Worm (Caenorhabditis elegans): ENCODE measurements around the gene gfi-1.

gfi-1 gene

DNA sequence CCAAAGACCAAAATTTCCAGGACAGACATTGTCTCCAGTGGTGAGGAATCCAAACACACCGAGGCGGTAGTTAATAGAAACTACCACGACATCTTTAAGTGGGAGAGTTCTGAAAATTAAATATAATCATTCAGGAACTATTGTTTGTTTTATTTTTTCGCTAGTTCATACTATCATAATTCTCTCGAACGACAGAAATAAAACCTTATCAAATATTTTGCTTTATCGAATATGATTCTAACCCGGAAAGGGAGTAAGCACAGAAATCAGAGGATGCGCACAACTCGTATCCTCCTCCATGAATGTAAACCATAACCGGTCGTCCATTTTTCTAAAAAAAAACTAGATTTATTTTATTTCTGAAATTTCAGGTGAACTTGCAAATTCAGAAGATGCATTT is 34.9 kb downstream of the gfi-1 start:
- TF ChIP-seq W03F9.2 (tag; optimal IDR thresholded peaks at IDR 0.05) (no peak), dao-5 (tag; optimal IDR thresholded peaks at IDR 0.05) (no peak), him-1 (tag; optimal IDR thresholded peaks at IDR 0.05) (no peak)

DNA sequence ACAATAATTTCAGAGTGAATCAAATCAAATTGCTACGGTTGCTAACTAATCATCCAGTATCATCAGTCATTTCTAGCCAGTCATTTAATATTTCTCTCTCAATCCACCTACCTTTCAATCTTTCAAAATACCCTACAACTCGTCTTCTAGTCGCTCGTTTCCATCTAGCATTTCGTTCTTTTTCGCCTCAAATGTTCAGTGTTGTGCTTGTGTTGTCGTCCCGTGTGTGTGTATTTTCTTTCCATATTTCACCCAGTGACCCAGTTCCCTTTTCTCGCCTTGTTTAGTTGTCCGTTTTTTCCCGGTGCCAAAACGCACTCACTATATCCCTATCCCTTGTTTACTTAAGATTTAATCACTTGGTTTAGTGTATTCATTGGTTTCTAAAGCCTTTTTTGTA is 38.0 kb downstream of the gfi-1 start:
- TF ChIP-seq him-1 (tag; optimal IDR thresholded peaks at IDR 0.05): no peak
- no peak for TF ChIP-seq W03F9.2 (tag; optimal IDR thresholded peaks at IDR 0.05)
- TF ChIP-seq dao-5 (tag; optimal IDR thresholded peaks at IDR 0.05): no peak

DNA sequence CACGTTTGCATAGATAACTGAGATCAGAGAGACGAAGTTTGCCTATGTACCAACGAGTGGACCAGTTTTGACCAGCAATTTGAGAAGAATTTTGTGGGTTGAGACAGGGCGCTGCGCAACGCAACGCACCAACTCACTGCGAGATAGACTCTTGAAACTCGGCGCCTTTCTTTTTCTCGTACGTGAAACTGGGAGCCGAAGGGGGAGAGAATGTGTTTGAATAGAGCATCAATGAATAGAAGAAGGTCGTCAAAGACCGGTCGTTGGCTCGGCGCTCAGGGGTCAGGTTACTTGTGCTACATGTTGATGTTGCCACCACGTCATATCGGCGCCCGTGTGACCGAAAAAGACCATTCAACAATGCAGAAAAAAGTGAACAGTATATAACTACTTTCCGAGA is 40.2 kb downstream of the gfi-1 start:
- no peak for TF ChIP-seq dao-5 (tag; optimal IDR thresholded peaks at IDR 0.05)
- TF ChIP-seq W03F9.2 (tag; optimal IDR thresholded peaks at IDR 0.05): no peak
- no peak for TF ChIP-seq him-1 (tag; optimal IDR thresholded peaks at IDR 0.05)

DNA sequence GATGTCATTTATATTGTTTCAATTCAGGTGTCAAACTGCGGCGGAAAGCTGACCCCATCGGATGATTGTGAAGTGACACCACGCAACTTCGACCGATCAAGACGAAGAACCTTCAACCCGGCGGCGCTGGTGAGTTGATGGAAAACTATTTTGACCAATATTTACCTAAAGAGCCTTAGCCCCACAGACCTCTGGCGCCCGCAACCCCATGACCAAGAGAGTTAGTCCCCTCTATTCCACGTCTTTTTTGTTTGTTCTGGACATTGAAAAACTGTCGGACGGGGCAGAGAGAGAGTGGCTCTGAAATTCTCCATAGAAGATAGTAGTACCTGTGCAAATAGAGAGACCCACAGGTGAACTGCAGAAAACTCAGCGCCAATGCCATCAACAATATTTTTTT is 41.0 kb downstream of the gfi-1 start:
- TF ChIP-seq him-1 (tag; optimal IDR thresholded peaks at IDR 0.05): no peak
- no peak for TF ChIP-seq dao-5 (tag; optimal IDR thresholded peaks at IDR 0.05)
- no peak for TF ChIP-seq W03F9.2 (tag; optimal IDR thresholded peaks at IDR 0.05)

DNA sequence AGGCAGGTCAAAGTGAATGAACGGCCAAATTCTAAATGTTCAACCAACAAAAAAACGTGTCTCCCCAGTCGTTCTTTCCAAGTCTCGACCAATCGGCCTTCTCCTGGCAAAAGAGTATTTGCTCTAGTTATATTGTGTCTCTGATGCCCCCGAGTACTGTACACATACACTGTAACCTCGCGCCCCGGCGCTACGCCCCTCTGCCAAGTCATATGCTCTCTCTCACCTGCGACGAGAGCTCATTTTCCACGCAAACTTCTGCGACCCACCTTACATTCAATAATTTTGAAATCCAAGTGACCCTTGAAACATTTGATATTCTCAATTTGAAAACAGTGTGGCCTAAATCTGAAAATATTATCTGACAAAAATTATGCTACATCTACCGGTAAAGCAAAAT is 42.5 kb downstream of the gfi-1 start:
- TF ChIP-seq dao-5 (tag; optimal IDR thresholded peaks at IDR 0.05) (no peak), W03F9.2 (tag; optimal IDR thresholded peaks at IDR 0.05) (no peak), him-1 (tag; optimal IDR thresholded peaks at IDR 0.05) (no peak)

DNA sequence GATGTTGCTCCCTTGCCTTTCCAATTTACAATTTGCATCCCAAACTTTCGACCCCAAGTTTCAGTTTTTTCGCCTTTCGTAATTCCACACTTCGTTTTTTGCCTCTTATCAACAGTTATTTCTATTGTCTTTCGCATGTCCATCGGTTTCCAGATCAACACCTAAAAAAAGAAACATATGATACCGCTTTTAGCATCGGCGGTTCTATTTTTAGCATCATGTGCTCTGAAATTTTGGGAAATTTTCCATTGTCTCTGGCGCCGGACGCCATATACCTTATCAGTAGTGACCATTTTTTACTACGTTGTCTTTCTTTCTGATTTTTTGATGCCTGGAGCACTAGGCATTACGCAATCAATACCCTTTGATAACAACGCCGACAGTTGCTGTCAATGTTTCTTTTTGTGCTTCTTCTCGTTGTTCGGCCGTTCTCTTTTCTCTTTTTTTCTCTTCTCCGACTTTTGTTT is 43.7 kb downstream of the gfi-1 start, which contains the start of gene bcl-11:
bcl-11 (plus strand) TSS at position 51 of the 467 bp plus-strand sequence.
- TF ChIP-seq him-1 (tag; optimal IDR thresholded peaks at IDR 0.05): no peak
- TF ChIP-seq dao-5 (tag; optimal IDR thresholded peaks at IDR 0.05): no peak
- no peak for TF ChIP-seq W03F9.2 (tag; optimal IDR thresholded peaks at IDR 0.05)

DNA sequence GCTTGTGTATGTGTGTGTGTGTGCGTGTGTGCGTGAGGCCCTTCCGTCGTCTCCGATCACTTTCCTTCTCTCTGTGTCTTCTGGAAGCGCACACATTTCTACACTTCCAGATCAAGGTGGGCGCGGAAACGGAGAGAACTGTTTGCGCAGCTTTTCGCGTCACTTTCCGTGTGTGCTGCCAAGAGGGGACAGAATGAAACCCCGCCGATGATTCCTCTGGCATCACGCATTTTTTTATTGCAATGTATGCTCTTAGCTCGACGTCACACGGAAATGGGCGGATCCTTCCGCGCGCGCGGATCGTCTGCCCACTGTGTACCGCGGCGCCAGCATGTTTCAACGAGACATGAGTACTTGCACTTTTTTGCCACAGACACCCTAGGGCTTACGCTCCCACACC is 44.3 kb downstream of the gfi-1 start:
- TF ChIP-seq W03F9.2 (tag; optimal IDR thresholded peaks at IDR 0.05) (no peak), dao-5 (tag; optimal IDR thresholded peaks at IDR 0.05) (no peak), him-1 (tag; optimal IDR thresholded peaks at IDR 0.05) (no peak)

DNA sequence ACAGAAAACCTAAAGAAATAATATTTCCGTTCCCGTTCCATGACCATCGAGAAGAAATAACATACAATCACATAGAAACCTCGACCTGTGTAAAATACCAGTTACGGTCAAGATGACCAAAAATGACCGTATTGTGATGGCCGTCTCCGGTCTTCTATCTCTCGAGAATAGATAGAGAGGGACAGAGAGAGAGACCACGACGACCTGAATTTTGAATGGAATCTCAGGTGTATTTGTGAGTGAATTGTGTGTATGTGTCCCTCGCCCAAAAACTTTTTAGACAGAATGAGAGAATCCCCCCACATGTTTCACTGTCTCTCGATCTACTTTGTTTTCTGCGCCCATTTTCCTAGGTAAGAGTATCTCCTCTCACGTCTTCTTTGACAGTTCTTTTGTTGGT is 44.9 kb downstream of the gfi-1 start:
- TF ChIP-seq him-1 (tag; optimal IDR thresholded peaks at IDR 0.05) (no peak), W03F9.2 (tag; optimal IDR thresholded peaks at IDR 0.05) (no peak), dao-5 (tag; optimal IDR thresholded peaks at IDR 0.05) (no peak)

DNA sequence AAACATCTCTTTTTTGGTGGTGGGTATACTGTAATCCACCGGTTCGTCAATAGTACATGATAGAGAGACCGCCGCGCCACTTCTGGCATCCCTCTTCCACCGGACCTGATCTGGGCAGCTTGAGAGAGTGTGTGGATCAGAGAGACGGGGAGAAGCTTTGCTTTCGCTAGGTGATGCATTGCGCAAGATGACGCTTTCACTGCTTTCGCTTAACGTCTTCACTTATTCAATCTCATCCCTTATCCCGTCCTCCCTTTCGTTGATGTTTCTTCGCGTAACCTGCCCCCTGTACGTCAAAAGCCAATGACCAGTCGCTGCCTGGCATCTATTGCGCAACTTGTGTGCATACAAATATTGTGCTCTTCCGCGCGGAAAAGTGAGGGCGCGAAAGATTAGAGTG is 45.5 kb downstream of the gfi-1 start:
- TF ChIP-seq him-1 (tag; optimal IDR thresholded peaks at IDR 0.05) (no peak), dao-5 (tag; optimal IDR thresholded peaks at IDR 0.05) (no peak), W03F9.2 (tag; optimal IDR thresholded peaks at IDR 0.05) (no peak)

DNA sequence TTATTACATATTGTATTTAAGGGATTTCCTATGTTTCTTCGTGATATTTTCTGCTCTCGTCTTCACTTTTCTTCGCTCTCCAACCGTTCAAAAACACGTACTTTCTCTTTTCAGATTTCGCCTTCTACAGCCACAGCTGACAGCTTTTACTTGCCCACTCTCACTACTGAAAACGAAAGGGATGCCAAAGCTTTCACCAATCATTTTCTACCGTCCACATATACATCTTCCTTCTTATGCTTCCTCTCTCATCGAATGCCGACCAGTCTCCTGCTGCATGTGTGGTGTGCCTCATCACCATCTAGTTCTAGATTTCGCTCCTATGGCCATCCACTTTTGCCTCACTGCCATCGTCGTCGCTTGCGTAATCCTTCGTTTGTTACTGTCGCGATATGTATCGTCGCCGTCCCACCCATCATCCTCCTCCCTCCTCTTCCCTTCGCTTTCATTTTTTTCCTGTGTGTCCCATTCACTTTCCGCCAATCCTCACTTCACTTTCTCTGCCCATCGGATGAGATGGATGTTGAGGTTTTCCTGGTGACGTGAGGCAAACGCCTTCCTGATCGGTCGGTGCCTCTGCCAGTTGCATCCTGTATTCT is 46.5 kb downstream of the gfi-1 start:
- TF ChIP-seq dao-5 (tag; optimal IDR thresholded peaks at IDR 0.05) (no peak), W03F9.2 (tag; optimal IDR thresholded peaks at IDR 0.05) (no peak), him-1 (tag; optimal IDR thresholded peaks at IDR 0.05) (no peak)

DNA sequence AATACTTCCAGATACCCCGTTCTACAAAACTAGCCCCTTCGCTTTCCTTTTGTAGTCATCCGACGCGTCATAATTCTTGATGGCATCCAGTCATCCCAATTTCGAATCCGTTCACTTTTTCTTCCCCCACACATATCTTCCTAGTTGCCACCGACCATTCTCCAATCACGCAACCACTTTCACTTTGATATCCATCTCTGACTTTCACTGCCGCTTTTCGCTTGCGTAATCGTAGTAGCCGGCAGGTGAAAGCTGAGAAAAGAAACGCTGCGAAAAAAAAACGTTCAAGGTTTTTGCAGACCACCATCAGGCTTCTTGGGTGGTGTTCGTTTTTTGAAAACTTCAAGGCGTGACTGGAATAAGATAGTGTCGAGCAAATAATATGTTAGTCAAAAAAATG is 47.4 kb downstream of the gfi-1 start:
- no peak for TF ChIP-seq him-1 (tag; optimal IDR thresholded peaks at IDR 0.05)
- TF ChIP-seq dao-5 (tag; optimal IDR thresholded peaks at IDR 0.05): no peak
- no peak for TF ChIP-seq W03F9.2 (tag; optimal IDR thresholded peaks at IDR 0.05)

DNA sequence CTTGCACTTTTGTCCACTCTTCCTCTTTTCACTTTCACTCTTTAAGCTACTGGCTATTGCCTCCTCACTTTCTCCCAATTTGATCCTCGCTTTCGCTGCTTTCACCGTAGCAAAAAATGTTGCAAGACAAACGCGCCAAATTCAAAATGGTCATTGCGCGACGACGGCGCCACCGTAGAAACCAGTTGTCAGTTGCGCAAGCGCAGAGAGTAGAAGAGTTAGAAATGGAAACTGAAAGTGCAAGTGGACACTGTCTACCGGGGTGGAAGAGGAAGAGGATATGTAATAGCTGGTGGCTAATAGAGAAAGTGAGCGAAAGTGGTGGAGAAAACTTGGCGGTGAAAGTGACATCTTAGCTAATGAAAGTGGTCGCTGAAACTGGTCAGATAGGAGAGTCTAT is 48.6 kb downstream of the gfi-1 start:
- no peak for TF ChIP-seq him-1 (tag; optimal IDR thresholded peaks at IDR 0.05)
- TF ChIP-seq W03F9.2 (tag; optimal IDR thresholded peaks at IDR 0.05): no peak
- no peak for TF ChIP-seq dao-5 (tag; optimal IDR thresholded peaks at IDR 0.05)

DNA sequence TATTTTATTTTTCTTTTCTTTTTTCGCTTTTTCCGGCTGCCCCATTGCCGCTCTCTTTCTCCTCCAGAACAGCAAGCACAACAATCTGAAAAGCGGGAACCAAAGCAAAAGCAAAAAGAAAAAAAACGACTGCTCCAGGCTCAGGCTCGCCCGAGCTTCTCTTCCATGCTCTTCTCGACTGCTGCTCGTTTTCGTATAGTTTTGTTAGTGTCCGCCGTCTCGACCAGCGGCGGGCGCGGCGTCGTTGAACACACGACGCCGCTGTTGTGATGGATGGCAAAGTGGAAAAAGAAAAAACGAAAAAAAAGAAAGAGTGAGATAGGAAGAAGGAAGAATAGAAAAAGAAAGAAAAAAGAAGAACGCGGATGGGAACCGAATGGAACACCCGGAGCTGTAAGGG is 49.6 kb downstream of the gfi-1 start:
- TF ChIP-seq dao-5 (tag; optimal IDR thresholded peaks at IDR 0.05) (no peak), him-1 (tag; optimal IDR thresholded peaks at IDR 0.05) (peak; percentile 64), W03F9.2 (tag; optimal IDR thresholded peaks at IDR 0.05) (no peak)

DNA sequence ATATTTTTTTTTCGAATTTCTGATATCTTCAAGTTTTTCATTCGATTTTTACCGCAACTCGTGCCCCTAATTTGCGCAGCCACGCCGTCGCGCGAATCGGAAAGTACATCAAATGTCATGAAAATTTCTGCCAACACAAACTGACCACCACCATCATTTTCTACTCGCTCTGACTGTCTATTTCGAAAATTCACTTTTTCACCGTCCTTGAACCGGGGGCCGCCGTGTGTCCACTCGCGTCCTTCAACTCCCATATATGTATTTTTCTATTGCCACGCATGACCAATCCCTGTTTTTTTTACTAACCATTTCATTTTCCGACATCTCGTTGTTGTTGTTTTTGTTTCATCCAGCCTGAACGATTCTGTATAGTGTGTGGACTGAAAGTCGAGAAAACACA is 50.1 kb downstream of the gfi-1 start:
- TF ChIP-seq dao-5 (tag; optimal IDR thresholded peaks at IDR 0.05) (no peak), him-1 (tag; optimal IDR thresholded peaks at IDR 0.05) (no peak), W03F9.2 (tag; optimal IDR thresholded peaks at IDR 0.05) (no peak)

DNA sequence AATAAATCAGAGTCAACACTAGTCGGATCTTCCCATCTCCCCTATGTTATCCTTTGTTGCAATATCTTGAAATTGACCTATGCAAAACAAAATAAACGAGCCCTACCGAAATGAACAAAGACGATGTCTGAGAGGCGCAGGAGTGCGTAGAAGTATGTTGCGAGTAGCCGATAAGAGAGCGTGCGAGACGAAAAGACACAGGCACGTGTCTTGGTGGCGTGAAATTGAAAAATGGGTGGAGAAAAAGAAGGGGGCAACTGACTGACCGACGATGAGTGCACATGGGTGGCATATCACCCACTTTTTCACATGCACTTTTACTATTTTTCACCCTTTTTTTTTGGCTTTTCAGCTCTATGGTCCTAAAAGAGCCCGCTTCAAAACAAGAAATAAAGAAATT is 51.6 kb downstream of the gfi-1 start:
- TF ChIP-seq dao-5 (tag; optimal IDR thresholded peaks at IDR 0.05) (no peak), W03F9.2 (tag; optimal IDR thresholded peaks at IDR 0.05) (no peak), him-1 (tag; optimal IDR thresholded peaks at IDR 0.05) (no peak)
